Fruit fly (Drosophila melanogaster): ENCODE results near the gene Pp1-13C.

DNA sequence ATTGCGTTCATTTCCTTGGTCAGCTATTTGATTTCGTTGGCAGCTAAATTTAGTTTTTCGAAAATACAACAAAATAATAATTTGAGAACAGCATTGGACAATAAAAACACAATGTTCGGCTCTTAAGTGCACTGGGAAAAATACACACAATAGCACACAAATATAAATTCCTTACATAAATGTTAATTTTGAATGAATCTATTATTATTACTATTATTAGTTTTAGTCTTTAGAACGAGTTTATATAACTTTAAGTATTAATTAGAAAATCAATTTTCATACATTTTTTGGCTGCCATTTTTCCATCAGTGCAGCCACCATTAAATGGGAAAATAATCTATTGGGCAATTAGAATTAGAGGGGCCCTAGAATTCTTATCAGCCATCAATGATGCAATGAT is 50.9 kb downstream of the Pp1-13C start:
- no peak for TF ChIP-seq psq (optimal IDR thresholded peaks at IDR 0.05)
- no peak for TF ChIP-seq insv (optimal IDR thresholded peaks at IDR 0.05)
